Fruit fly (Drosophila melanogaster): Measurements from ENCODE around the gene CG7800.

The CG7800 gene

dm6 chr3R:8256040-8256439 lies 38.3 kb downstream of the CG7800 start (continued):
- TF ChIP-seq Eip75B (GFP tag; optimal IDR thresholded peaks at IDR 0.05) (no peak), CG3032 (tag; optimal IDR thresholded peaks at IDR 0.05) (no peak), salr (GFP tag; optimal IDR thresholded peaks at IDR 0.05) (peak in 1 of 2 experiments; percentile 30), Met (GFP tag; optimal IDR thresholded peaks at IDR 0.05) (no peak), pdm3 (GFP tag; optimal IDR thresholded peaks at IDR 0.05) (peak; percentile 40), Smox (GFP tag; optimal IDR thresholded peaks at IDR 0.05) (no peak), Sox15 (GFP tag; optimal IDR thresholded peaks at IDR 0.05) (no peak), Blimp-1 (GFP tag; optimal IDR thresholded peaks at IDR 0.05) (no peak), vri (GFP tag; optimal IDR thresholded peaks at IDR 0.05) (no peak), Eip93F (GFP tag; optimal IDR thresholded peaks at IDR 0.05) (no peak), CG3919 (GFP tag; optimal IDR thresholded peaks at IDR 0.05) (no peak), CG31627 (GFP tag; optimal IDR thresholded peaks at IDR 0.05) (no peak)

DNA sequence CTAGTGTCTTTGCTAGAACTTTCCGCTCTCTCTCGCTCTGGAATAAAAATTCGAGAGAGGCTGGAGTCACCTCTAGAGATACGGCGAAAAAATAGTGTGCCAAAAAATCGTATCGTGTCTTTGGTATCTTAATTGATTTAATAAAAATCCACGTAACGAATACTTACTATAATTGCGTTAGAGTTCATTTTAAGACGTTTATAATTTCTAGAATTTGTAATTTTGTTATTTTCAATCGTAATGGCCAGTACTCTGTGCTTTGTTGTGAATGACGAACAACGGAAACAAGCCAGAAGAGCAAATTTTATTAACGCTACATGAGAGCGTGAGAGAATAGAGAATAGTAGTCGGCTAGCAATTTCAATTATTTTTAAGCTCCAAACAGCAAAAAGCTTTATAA lies 43.9 kb downstream of the CG7800 start:
- no peak for TF ChIP-seq dac (GFP tag; optimal IDR thresholded peaks at IDR 0.05)
- no peak for TF ChIP-seq eg (GFP tag; IDR thresholded peaks at IDR 0.05)
- TF ChIP-seq CG10631 (GFP tag; optimal IDR thresholded peaks at IDR 0.05) = no peak
- TF ChIP-seq ss (GFP tag; optimal IDR thresholded peaks at IDR 0.05) = no peak
- no peak for TF ChIP-seq net (GFP tag; optimal IDR thresholded peaks at IDR 0.05)
- no peak for TF ChIP-seq fd85E (GFP tag; optimal IDR thresholded peaks at IDR 0.05)
- no peak for TF ChIP-seq CG7368 (GFP tag; optimal IDR thresholded peaks at IDR 0.05)
- TF ChIP-seq CG10669 (GFP tag; optimal IDR thresholded peaks at IDR 0.05) = no peak
- no peak for TF ChIP-seq CG6854 (GFP tag; optimal IDR thresholded peaks at IDR 0.05)

DNA sequence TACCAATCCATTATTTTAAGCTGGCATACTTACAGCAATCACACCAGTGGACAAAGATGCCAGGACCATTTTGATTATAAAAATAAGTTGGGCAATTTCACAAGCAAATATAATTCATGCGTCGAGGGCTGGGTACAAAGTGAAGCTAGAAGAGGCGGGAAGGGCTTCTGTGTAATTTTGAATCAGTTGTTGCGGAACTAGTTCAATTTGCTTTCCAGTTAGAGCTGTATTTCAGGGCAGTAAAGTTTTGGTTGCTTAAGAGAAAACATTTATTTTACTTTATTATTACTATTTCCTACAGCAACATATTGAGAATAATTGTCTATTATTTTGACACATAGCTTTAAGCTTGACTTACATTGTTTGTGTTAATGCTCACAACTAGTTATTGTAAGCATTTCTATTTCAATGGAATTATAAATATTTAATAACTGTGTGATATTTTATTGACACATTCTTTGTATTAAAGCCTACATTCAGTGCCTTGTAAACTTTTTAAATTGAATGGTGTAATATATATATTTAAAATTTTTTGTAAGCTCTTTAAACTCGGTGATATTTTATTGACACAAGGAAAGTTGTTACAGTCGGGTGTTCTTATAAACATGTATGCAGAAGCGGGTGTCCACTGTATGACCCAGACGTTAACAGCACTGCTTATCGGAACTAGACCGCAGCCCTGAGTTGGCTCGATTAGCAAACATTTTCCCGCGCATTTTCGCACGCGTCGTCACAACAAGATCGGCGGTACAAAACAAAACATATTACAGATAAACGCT lies 46.7 kb downstream of the CG7800 start, which contains the start of the genes RPA1 and Mcm2:
Gene RPA1, minus strand, starts transcription at position 150 of the 779 bp plus-strand sequence.
Gene Mcm2, plus strand, starts transcription at position 669 of the 779 bp plus-strand sequence.
- TF ChIP-seq lz (GFP tag; optimal IDR thresholded peaks at IDR 0.05) = peak; percentile 86
- peak; percentile 80 for TF ChIP-seq achi (GFP tag; optimal IDR thresholded peaks at IDR 0.05)
- peak; percentile 74 for TF ChIP-seq net (GFP tag; optimal IDR thresholded peaks at IDR 0.05)
- TF ChIP-seq eg (GFP tag; IDR thresholded peaks at IDR 0.05) = peak; percentile 80
- TF ChIP-seq CG3919 (GFP tag; optimal IDR thresholded peaks at IDR 0.05) = peak; percentile 83
- no peak for TF ChIP-seq Hr4 (GFP tag; optimal IDR thresholded peaks at IDR 0.05)
- peak; percentile 70 for TF ChIP-seq CG10669 (GFP tag; optimal IDR thresholded peaks at IDR 0.05)
- peak; percentile 67 for TF ChIP-seq topi (GFP tag; optimal IDR thresholded peaks at IDR 0.05)
- peak; percentile 89 for TF ChIP-seq CG10631 (GFP tag; optimal IDR thresholded peaks at IDR 0.05)
- TF ChIP-seq esn (GFP tag; optimal IDR thresholded peaks at IDR 0.05) = peak; percentile 85
- no peak for TF ChIP-seq CG6276 (GFP tag; optimal IDR thresholded peaks at IDR 0.05)
- peak; percentile 75 for TF ChIP-seq Met (GFP tag; optimal IDR thresholded peaks at IDR 0.05)
- peak; percentile 78 for TF ChIP-seq CG34406 (GFP tag; optimal IDR thresholded peaks at IDR 0.05)
- TF ChIP-seq Smox (GFP tag; optimal IDR thresholded peaks at IDR 0.05) = peak; percentile 80
- TF ChIP-seq CG6163 (GFP tag; IDR thresholded peaks at IDR 0.05) = peak; percentile 68; the same call in 2 of the 3 replicates
- no peak for TF ChIP-seq CG4318 (GFP tag; optimal IDR thresholded peaks at IDR 0.05)
- TF ChIP-seq cyc (GFP tag; optimal IDR thresholded peaks at IDR 0.05) = peak; percentile 79
- peak; percentile 76 for TF ChIP-seq CG11294 (GFP tag; IDR thresholded peaks at IDR 0.05)
- TF ChIP-seq CG7368 (GFP tag; optimal IDR thresholded peaks at IDR 0.05) = peak; percentile 56
- TF ChIP-seq Ets21C (GFP tag; optimal IDR thresholded peaks at IDR 0.05) = peak; percentile 78
- TF ChIP-seq CG6792 (GFP tag; optimal IDR thresholded peaks at IDR 0.05) = peak; percentile 70
- TF ChIP-seq fd59A (GFP tag; optimal IDR thresholded peaks at IDR 0.05) = peak; percentile 57
- peak; percentile 36 for TF ChIP-seq Eip93F (GFP tag; optimal IDR thresholded peaks at IDR 0.05)
- peak; percentile 66; the same call in 2 of the 3 replicates for TF ChIP-seq CG8119 (GFP tag; IDR thresholded peaks at IDR 0.05)
- TF ChIP-seq CG3032 (tag; optimal IDR thresholded peaks at IDR 0.05) = peak; percentile 84
- peak; percentile 66 for TF ChIP-seq Sox14 (GFP tag; optimal IDR thresholded peaks at IDR 0.05)
- peak; percentile 85 for TF ChIP-seq Sox15 (GFP tag; optimal IDR thresholded peaks at IDR 0.05)
- TF ChIP-seq svp (GFP tag) = peak; percentile 94
- peak; percentile 87 for TF ChIP-seq CG31627 (GFP tag; optimal IDR thresholded peaks at IDR 0.05)
- peak; percentile 75 for TF ChIP-seq Lpt (GFP tag; optimal IDR thresholded peaks at IDR 0.05)
- peak; percentile 67 for TF ChIP-seq CG6808 (GFP tag; optimal IDR thresholded peaks at IDR 0.05)
- TF ChIP-seq vri (GFP tag; optimal IDR thresholded peaks at IDR 0.05) = no peak
- peak; percentile 61 for TF ChIP-seq spab (GFP tag; optimal IDR thresholded peaks at IDR 0.05)
- peak; percentile 76 for TF ChIP-seq CG15336 (GFP tag; IDR thresholded peaks at IDR 0.05)
- TF ChIP-seq CG9139 (GFP tag; optimal IDR thresholded peaks at IDR 0.05) = peak; percentile 7
- no peak for TF ChIP-seq CG16779 (tag; optimal IDR thresholded peaks at IDR 0.05)
- TF ChIP-seq Hr39 (GFP tag; optimal IDR thresholded peaks at IDR 0.05) = peak; percentile 79
